Fruit fly (Drosophila melanogaster) whole organism, adult: ENCODE measurements around the gene grk.

Experiments used
- CG11617 ChIP-seq: fragments of 200-800 bp; sonication (Bioruptor generic); optimal IDR thresholded peaks from 2 replicates; lab custom pipeline; 2017; ENCODE audit warnings: mild to moderate bottlenecking, missing biosample characterization, missing genetic modification reagents, missing genetic modification characterization
- CG12768 ChIP-seq: fragments of 200-800 bp; sonication (Bioruptor generic); optimal IDR thresholded peaks from 2 replicates; lab custom pipeline; 2017; ENCODE audit warnings: missing biosample characterization, missing genetic modification characterization, mild to moderate bottlenecking, moderate library complexity, missing genetic modification reagents
- CG14711 ChIP-seq: fragments of 200-800 bp; sonication (Bioruptor generic); optimal IDR thresholded peaks from 2 replicates; lab custom pipeline; 2018; ENCODE audit warnings: missing biosample characterization, mild to moderate bottlenecking, missing genetic modification characterization, moderate library complexity
- CG1620 ChIP-seq: fragments of 200-800 bp; sonication (Bioruptor generic); optimal IDR thresholded peaks from 2 replicates; lab custom pipeline; 2016; ENCODE audit warnings: missing biosample characterization, missing genetic modification characterization
- CG33017 ChIP-seq: fragments of 200-800 bp; sonication (Bioruptor generic); optimal IDR thresholded peaks from 2 replicates; lab custom pipeline; 2018; ENCODE audit warnings: missing biosample characterization, mild to moderate bottlenecking, missing genetic modification characterization, moderate library complexity
- CG5204 ChIP-seq: fragments of 200-800 bp; sonication (Bioruptor generic); optimal IDR thresholded peaks from 2 replicates; lab custom pipeline; 2016; ENCODE audit warnings: missing biosample characterization, missing genetic modification characterization
- CG7045 ChIP-seq: fragments of 200-800 bp; sonication (Bioruptor generic); optimal IDR thresholded peaks from 2 replicates; lab custom pipeline; 2017; ENCODE audit warnings: missing biosample characterization, mild to moderate bottlenecking, missing genetic modification characterization
- CG7101 ChIP-seq: fragments of 200-800 bp; sonication (Bioruptor generic); optimal IDR thresholded peaks from 2 replicates; lab custom pipeline; 2018; ENCODE audit warnings: missing biosample characterization, mild to moderate bottlenecking, missing genetic modification characterization, moderate library complexity
- Crg-1 ChIP-seq: fragments of 200-800 bp; sonication (Bioruptor generic); optimal IDR thresholded peaks from 2 replicates; lab custom pipeline; 2016; ENCODE audit warnings: missing biosample characterization, missing genetic modification characterization
- Hr96 ChIP-seq: fragments of 200-800 bp; sonication (Bioruptor generic); optimal IDR thresholded peaks from 2 replicates; lab custom pipeline; 2016; ENCODE audit warnings: missing biosample characterization, missing genetic modification characterization
- Mnt ChIP-seq: fragments of 200-800 bp; sonication (Bioruptor generic); optimal IDR thresholded peaks from 2 replicates; lab custom pipeline; 2016; ENCODE audit warnings: missing biosample characterization, mild to moderate bottlenecking, missing genetic modification characterization
- bab1 ChIP-seq: fragments of 200-800 bp; sonication (Bioruptor generic); optimal IDR thresholded peaks from 3 replicates; lab custom pipeline; 2019; ENCODE audit warnings: missing biosample characterization, mild to moderate bottlenecking, missing genetic modification characterization, moderate library complexity
- cic ChIP-seq: fragments of 200-800 bp; sonication (Bioruptor generic); optimal IDR thresholded peaks from 2 replicates; lab custom pipeline; 2017; ENCODE audit warnings: missing biosample characterization, mild to moderate bottlenecking, missing genetic modification characterization, moderate library complexity
- cnc ChIP-seq, 2 experiments: fragments of >200 bp; optimal IDR thresholded peaks; 2 replicates each; lab custom pipeline; 2017
- kay ChIP-seq: fragments of 200-800 bp; sonication (Bioruptor generic); peaks from one replicate; lab custom pipeline; 2016; ENCODE audit warnings: missing biosample characterization, missing genetic modification characterization, borderline replicate concordance
- ovo ChIP-seq: fragments of 200-800 bp; sonication (Bioruptor generic); optimal IDR thresholded peaks from 2 replicates; lab custom pipeline; 2016; ENCODE audit warnings: missing biosample characterization, missing genetic modification characterization
- pad ChIP-seq: fragments of 200-800 bp; sonication (Bioruptor generic); optimal IDR thresholded peaks from 3 replicates; lab custom pipeline; 2017; ENCODE audit warnings: missing biosample characterization, missing genetic modification characterization, mild to moderate bottlenecking, moderate library complexity, missing genetic modification reagents
- tj ChIP-seq: fragments of 200-800 bp; sonication (Bioruptor generic); optimal IDR thresholded peaks from 3 replicates; lab custom pipeline; 2017; ENCODE audit warnings: missing biosample characterization, mild to moderate bottlenecking, missing genetic modification characterization, moderate library complexity
- toe ChIP-seq: fragments of 200-800 bp; sonication (Bioruptor generic); optimal IDR thresholded peaks from 2 replicates; lab custom pipeline; 2016; ENCODE audit warnings: missing biosample characterization, missing genetic modification characterization

grk gene

dm6 chr2L:8426801-8427200 lies 6.6 kb downstream of the grk start:
- no peak for TF ChIP-seq cic (GFP tag; lab: Kevin White, UChicago)
- TF ChIP-seq Mnt (GFP tag; lab: Kevin White, UChicago) = no peak
- no peak for TF ChIP-seq Crg-1 (GFP tag; lab: Kevin White, UChicago)

dm6 chr2L:8425962-8426759 lies 7.2 kb downstream of the grk start:
- TF ChIP-seq CG11617 (GFP tag; lab: Kevin White, UChicago) = no peak
- TF ChIP-seq CG33017 = peak; percentile 42
- no peak for TF ChIP-seq CG1620 (GFP tag; lab: Kevin White, UChicago)
- no peak for TF ChIP-seq pad (GFP tag; lab: Kevin White, UChicago)
- no peak for TF ChIP-seq cnc (optimal IDR thresholded peaks at IDR 0.05; lab: Kevin White, UChicago)
- peak; percentile 92 for TF ChIP-seq kay
- peak; percentile 5 for TF ChIP-seq CG14711
- TF ChIP-seq bab1 (GFP tag; lab: Kevin White, UChicago) = peak; percentile 30
- TF ChIP-seq Mnt (GFP tag; lab: Kevin White, UChicago) = no peak
- TF ChIP-seq CG12768 (GFP tag; lab: Kevin White, UChicago) = no peak
- peak; percentile 67 for TF ChIP-seq tj (GFP tag; lab: Kevin White, UChicago)

DNA sequence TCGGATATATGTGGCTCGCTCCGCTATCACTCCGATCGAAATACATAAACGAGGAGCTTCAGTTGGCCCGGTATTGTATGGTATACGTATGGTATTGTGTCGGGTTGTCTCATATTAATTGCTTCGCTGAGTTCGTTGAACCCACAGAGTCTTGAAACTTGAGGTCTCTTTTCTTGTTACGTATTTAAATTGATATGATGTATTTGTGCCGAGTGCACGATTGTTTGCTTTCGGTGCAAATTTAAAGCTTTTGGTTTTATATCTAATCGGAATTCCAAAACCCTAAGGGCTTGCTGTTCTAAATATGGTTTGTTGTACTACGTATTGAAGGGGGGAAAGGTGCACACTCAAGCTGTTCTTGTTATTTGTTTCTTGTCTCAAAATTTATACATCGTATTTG lies 8.2 kb downstream of the grk start:
- peak; percentile 36 for TF ChIP-seq kay
- peak; percentile 77 for TF ChIP-seq tj (GFP tag; lab: Kevin White, UChicago)
- TF ChIP-seq ovo (GFP tag; lab: Kevin White, UChicago) = no peak

dm6 chr2L:8424662-8425208 lies 8.7 kb downstream of the grk start:
- TF ChIP-seq Crg-1 (GFP tag; lab: Kevin White, UChicago) = no peak
- TF ChIP-seq CG7045 = no peak
- TF ChIP-seq toe = no peak
- TF ChIP-seq bab1 (GFP tag; lab: Kevin White, UChicago) = no peak
- no peak for TF ChIP-seq CG5204 (GFP tag; lab: Kevin White, UChicago)

dm6 chr2L:8424090-8424470 lies 9.3 kb downstream of the grk start:
- TF ChIP-seq Hr96 (GFP tag; lab: Kevin White, UChicago) (no peak), cnc (optimal IDR thresholded peaks at IDR 0.05; lab: Kevin White, UChicago) (no peak), bab1 (GFP tag; lab: Kevin White, UChicago) (no peak), tj (GFP tag; lab: Kevin White, UChicago) (no peak), CG7101 (tag; lab: Kevin White, UChicago) (no peak), Mnt (GFP tag; lab: Kevin White, UChicago) (no peak), pad (GFP tag; lab: Kevin White, UChicago) (no peak), kay (no peak), CG1620 (GFP tag; lab: Kevin White, UChicago) (no peak), ovo (GFP tag; lab: Kevin White, UChicago) (no peak), cic (GFP tag; lab: Kevin White, UChicago) (no peak), CG12768 (GFP tag; lab: Kevin White, UChicago) (no peak)

- no peak for TF ChIP-seq CG7101 (tag; lab: Kevin White, UChicago)
- peak; percentile 90 for TF ChIP-seq tj (GFP tag; lab: Kevin White, UChicago)
These were observed 9.8 kb downstream of the grk start for dm6 chr2L:8423460-8424089.

DNA sequence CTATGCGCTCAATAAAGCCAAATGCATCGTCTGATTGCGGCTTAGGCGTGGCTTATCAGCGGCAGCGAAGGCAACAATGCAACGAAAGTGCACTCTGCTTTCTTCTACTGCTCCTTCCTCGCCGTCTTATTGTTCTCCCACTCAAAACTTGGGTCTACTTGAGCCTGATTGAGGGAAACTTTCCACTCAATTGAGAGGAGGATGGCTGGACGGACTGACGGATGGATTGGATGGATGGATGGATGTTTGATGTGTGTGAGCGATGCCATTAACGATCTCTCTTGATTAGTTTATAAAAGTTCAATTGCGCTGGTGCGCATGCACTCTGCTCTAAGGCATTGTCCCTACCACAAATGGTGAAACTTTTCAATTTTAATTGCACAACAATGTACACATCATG lies 10.4 kb downstream of the grk start:
- TF ChIP-seq CG7045 (no peak), CG5204 (GFP tag; lab: Kevin White, UChicago) (no peak), CG14711 (no peak), toe (no peak), bab1 (GFP tag; lab: Kevin White, UChicago) (no peak), CG33017 (no peak), cnc (optimal IDR thresholded peaks at IDR 0.05; lab: Kevin White, UChicago) (no peak), pad (GFP tag; lab: Kevin White, UChicago) (no peak), CG11617 (GFP tag; lab: Kevin White, UChicago) (no peak), CG7101 (tag; lab: Kevin White, UChicago) (no peak), Mnt (GFP tag; lab: Kevin White, UChicago) (no peak), Crg-1 (GFP tag; lab: Kevin White, UChicago) (no peak), Hr96 (GFP tag; lab: Kevin White, UChicago) (no peak)
